Worm (Caenorhabditis elegans) whole organism, L2 larva: ENCODE data around the gene F53B3.5.

Experiments used
- ama-1 ChIP-seq: fragments of 150-350 bp; optimal IDR thresholded peaks from 2 replicates; lab custom pipeline; 2018; ENCODE audit warnings: inconsistent platforms
- ceh-82 ChIP-seq: fragments of 150-350 bp; optimal IDR thresholded peaks from 2 replicates; lab custom pipeline; 2014; ENCODE audit warnings: missing biosample characterization, missing genetic modification characterization
- fos-1 ChIP-seq: fragments of 150-350 bp; optimal IDR thresholded peaks from 2 replicates; lab custom pipeline; 2014; ENCODE audit warnings: missing biosample characterization, missing genetic modification characterization
- mab-5 ChIP-seq: fragments of 150-350 bp; optimal IDR thresholded peaks from 2 replicates; lab custom pipeline; 2014; ENCODE audit warnings: missing biosample characterization, missing genetic modification characterization
- nhr-10 ChIP-seq: sonication (generic microtip); optimal IDR thresholded peaks from 2 replicates; lab custom pipeline; 2017; ENCODE audit warnings: missing biosample characterization, missing genetic modification characterization
- skn-1 ChIP-seq: sonication (generic microtip); optimal IDR thresholded peaks from 2 replicates; lab custom pipeline; 2017; ENCODE audit warnings: missing biosample characterization, missing genetic modification characterization
- unc-39 ChIP-seq: fragments of 150-350 bp; optimal IDR thresholded peaks from 2 replicates; lab custom pipeline; 2014; ENCODE audit warnings: missing biosample characterization, missing genetic modification characterization
- zag-1 ChIP-seq: fragments of 150-350 bp; optimal IDR thresholded peaks from 2 replicates; lab custom pipeline; 2014; ENCODE audit warnings: missing biosample characterization, missing genetic modification characterization
- ztf-11 ChIP-seq: sonication (generic microtip); optimal IDR thresholded peaks from 2 replicates; lab custom pipeline; 2017; ENCODE audit warnings: missing biosample characterization, missing genetic modification characterization

DNA sequence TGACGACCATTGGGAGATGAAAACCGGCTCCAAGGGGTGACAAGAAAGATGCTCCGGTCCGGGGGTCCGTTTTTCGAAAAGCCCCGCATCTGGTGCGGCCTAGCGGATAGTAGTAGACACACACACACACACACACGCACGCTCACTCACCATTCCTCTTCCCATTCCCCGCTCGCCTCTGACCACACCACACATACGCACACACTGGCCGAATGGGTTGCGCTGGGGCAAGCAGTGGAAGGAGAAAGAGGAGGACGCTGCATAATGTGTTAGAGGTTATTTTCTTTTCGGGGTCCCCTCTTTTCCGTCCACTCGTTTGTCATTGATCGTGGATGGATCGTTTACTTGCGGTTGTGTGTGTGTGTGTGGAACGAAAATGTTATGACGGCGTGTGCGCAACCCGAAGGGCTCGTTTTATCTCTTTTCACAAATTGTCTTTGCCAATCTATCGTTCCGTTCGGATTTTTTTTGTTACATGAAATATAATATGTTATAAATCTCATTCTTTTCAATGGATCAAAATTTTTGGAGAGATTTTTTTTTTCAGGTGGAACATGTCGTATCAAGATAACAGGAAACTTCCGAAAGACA lies 6.0 kb upstream of the F53B3.5 start, which contains the start of gene vang-1:
- no peak for TF ChIP-seq ztf-11 (tag; lab: Kevin White, UChicago)
- TF ChIP-seq zag-1 (tag; lab: Kevin White, UChicago) = peak; percentile 19
- TF ChIP-seq ceh-82 (tag; lab: Kevin White, UChicago) = no peak
- no peak for TF ChIP-seq unc-39
- TF ChIP-seq ama-1 = no peak
- TF ChIP-seq mab-5 (tag; lab: Kevin White, UChicago) = peak; percentile 56
- peak; percentile 4 for TF ChIP-seq fos-1 (tag; lab: Kevin White, UChicago)
- no peak for TF ChIP-seq skn-1
- TF ChIP-seq nhr-10 (tag; lab: Kevin White, UChicago) = no peak
